Fruit fly (Drosophila melanogaster): Measurements from ENCODE around the gene kirre.

The kirre gene

dm6 chrX:3055783-3056182 is 315.6 kb downstream of the kirre start:
- TF ChIP-seq CG17801 (GFP tag; optimal IDR thresholded peaks at IDR 0.05; ENCODE audit: partially characterized antibody): no peak

DNA sequence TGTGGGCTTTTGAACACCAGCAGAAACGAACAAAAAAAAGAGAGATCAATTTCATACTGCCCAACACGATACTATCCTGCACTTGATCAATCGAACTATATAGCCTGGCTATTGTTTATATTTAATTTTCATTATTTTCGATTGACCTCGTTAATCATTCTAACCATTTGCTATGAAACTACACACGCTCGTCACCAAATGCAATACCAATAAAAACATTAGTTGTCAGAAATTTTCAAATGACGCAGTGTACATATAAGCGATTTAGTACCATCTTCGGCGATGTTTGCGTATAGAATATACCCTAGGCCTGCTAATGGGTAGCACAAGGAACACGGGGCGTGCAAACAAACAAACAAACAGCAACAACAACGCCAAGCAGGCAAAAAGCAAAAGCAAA is 319.9 kb downstream of the kirre start:
- TF ChIP-seq CG17801 (GFP tag; optimal IDR thresholded peaks at IDR 0.05; ENCODE audit: partially characterized antibody): no peak

DNA sequence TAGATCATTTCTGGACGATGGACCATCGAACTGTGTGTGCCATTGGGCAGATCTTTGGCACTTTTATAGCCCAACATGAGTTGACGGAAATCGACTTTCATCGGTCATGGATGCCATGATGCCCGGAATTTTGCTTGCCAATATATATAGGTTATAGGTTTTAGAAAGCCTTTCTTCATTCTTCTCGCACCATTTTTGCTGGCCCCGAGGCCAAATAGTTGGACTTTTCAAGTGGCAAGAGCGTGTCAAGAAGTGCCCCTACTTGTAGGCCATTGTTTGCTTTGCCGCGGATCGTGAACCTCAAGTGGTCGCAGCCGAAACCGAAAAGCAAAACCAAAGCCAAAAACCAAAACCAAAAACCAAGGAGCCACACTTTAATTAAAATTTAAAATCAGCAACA is 327.3 kb downstream of the kirre start, which contains the start of gene CG4116:
Gene CG4116, minus strand, starts transcription at position 101 of the 400 bp plus-strand sequence.
- no peak for TF ChIP-seq CG17801 (GFP tag; optimal IDR thresholded peaks at IDR 0.05; ENCODE audit: partially characterized antibody)

DNA sequence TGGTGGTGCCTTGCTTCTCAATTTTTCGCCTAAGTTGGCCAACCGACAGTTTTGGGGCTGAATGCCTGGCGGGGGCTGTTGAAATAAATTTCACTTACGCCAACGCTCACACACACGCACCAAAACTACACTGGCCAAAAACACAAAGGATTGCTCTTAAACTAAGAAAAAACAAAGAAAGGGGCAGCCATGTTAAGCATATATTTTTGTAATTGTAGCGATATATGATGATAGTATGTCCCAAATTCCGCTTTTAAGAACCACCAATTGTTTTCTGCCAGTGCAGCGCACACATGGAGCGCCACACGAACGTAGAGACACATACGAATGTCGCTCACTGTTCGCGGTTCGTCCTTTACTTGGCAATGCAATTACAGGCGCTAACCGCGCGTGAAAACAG is 328.1 kb downstream of the kirre start:
- no peak for TF ChIP-seq CG17801 (GFP tag; optimal IDR thresholded peaks at IDR 0.05; ENCODE audit: partially characterized antibody)

DNA sequence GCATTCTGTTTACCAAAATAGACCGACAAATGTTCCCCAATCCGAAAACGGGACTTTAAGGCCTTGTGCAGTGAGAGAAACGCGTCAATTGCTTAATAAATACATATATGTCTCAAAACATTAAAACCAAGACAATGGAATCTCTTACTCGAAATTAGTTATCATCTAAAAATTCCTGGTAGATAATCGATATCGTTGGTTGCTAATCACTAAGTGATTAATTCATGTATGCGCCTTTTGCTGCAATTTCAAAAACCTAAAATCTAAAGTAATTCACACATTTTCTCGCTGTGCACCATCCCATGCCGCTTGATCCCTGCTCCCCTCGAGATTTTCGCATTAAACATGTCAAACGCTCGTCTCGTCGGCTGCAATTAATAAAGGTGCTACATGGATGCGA is 333.4 kb downstream of the kirre start:
- TF ChIP-seq CG17801 (GFP tag; optimal IDR thresholded peaks at IDR 0.05; ENCODE audit: partially characterized antibody): no peak

dm6 chrX:3082371-3082770 is 342.2 kb downstream of the kirre start:
- TF ChIP-seq CG17801 (GFP tag; optimal IDR thresholded peaks at IDR 0.05; ENCODE audit: partially characterized antibody): no peak

dm6 chrX:3083290-3083689 is 343.1 kb downstream of the kirre start:
- no peak for TF ChIP-seq CG17801 (GFP tag; optimal IDR thresholded peaks at IDR 0.05; ENCODE audit: partially characterized antibody)

dm6 chrX:3085839-3086238 is 345.7 kb downstream of the kirre start:
- TF ChIP-seq CG17801 (GFP tag; optimal IDR thresholded peaks at IDR 0.05; ENCODE audit: partially characterized antibody): no peak

DNA sequence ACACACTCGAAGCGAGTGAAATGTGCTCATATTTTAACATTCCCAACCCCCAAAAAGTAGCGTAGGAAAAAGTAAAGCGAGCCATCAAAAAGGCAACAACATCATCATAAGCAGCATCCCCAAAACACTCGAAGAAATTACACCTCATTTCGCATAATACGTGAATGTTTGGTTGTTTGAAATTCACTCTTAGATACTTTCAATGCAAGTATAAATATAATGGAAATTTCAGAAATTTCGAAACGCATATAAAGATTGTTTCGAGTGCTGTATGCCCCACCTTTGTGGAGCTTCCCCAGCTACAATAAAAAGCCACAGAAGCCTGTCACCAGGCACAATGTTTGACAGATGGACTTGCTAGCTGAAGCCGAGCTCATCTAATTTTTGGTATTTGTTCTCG is 346.9 kb downstream of the kirre start:
- TF ChIP-seq CG17801 (GFP tag; optimal IDR thresholded peaks at IDR 0.05; ENCODE audit: partially characterized antibody): no peak

- TF ChIP-seq CG17801 (GFP tag; optimal IDR thresholded peaks at IDR 0.05; ENCODE audit: partially characterized antibody): no peak
Observed at dm6 chrX:3090930-3091329, 350.7 kb downstream of the kirre start.

- TF ChIP-seq CG17801 (GFP tag; optimal IDR thresholded peaks at IDR 0.05; ENCODE audit: partially characterized antibody): no peak
Observed at dm6 chrX:3096324-3096723, 356.1 kb downstream of the kirre start.

DNA sequence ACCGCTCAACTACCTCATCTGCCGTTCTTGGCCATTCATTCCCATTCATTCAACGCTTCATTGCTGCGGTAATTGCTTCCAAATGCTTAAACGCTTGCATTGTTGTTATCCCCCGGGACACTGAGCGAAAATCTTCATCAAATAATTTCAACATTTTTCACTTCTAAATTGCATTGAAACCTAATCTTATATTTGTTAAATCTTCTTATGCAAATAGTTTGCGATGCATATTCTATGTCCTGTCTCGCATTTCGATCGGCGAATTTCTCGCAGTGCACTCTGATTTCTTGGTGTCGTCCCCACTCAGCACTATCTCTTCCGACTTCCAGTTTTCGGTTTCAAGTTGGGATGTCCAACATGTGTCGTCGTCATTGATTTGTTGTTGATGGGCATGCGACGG is 356.8 kb downstream of the kirre start:
- TF ChIP-seq CG17801 (GFP tag; optimal IDR thresholded peaks at IDR 0.05; ENCODE audit: partially characterized antibody): no peak

DNA sequence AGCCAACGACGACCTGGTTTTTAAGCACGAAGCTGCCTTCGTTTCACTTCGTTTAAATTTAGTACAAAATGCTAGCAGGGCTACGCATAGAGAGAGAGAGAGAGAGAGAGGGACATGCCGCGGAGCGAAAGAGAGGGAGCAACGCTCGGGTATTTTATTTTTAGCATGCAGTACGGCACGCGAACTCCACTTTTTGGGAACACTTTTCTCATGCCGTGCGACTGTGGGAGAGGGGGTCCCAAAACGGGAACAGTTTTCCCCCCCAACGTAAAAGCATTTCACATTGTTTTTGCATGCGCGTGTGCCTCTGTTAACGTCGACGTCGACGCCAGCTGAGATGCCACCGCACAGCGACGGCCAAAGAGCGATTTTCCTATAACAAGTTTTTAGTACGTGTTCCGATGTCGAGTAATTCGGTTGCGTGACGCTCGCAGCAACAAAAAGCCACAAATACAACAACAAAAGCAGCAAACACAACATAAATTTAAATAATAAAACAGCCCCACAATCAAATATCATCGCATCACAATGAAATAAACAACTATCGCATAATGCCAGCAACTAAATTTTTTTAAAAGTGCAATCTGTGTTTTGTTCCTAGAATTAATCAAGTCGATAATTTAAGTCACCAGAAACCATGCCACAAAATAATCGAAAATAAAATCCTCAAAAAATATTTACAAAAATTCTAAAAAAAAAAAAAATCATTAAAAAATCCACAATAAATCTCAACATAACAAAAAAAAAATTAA is 359.2 kb downstream of the kirre start:
- no peak for TF ChIP-seq CG17801 (GFP tag; optimal IDR thresholded peaks at IDR 0.05; ENCODE audit: partially characterized antibody)

dm6 chrX:3099913-3100275 is 359.7 kb downstream of the kirre start:
- no peak for TF ChIP-seq CG17801 (GFP tag; optimal IDR thresholded peaks at IDR 0.05; ENCODE audit: partially characterized antibody)

DNA sequence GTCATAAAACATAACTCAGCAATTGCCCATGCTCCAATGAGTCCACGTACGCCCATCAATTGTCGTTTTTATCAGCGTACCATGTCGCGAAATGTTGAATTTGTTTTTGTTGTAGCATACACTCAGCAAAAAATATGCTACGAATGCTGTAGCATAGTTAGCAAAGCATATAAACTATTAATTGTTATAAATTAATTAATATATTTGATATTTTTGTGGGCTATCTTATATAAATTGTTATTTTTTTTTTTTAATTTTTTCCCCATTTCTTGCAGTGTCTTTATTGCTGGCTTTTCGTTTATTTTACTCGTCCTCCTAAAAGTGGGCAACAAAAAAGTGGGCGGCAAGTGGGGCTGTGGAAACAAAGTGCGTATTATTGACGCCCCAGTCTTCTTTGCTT is 368.7 kb downstream of the kirre start:
- TF ChIP-seq CG17801 (GFP tag; optimal IDR thresholded peaks at IDR 0.05; ENCODE audit: partially characterized antibody): no peak

DNA sequence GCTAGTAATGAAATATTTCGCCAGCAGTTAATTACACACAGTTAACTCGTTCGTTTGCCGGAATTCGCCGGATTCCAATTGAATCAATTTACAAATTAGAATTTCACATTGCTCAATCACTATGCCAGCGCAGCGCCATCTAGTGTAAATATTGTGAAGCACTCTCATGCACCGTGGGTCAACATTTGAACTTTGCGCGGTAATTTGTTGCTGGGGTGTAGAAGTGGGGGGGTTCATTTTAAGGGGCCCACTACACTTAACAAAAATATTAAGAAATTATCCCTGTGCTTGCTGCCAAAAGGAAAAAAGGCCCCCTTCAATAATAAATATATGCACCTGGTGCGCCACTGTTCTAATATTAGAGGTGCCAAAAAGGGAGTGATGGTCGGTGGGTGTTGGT is 383.4 kb downstream of the kirre start:
- TF ChIP-seq CG17801 (GFP tag; optimal IDR thresholded peaks at IDR 0.05; ENCODE audit: partially characterized antibody): no peak

dm6 chrX:3127564-3127963 is 387.4 kb downstream of the kirre start:
- TF ChIP-seq CG17801 (GFP tag; optimal IDR thresholded peaks at IDR 0.05; ENCODE audit: partially characterized antibody): no peak
